Worm (Caenorhabditis elegans): Measurements from ENCODE around the gene fbxb-107.

Gene fbxb-107

DNA sequence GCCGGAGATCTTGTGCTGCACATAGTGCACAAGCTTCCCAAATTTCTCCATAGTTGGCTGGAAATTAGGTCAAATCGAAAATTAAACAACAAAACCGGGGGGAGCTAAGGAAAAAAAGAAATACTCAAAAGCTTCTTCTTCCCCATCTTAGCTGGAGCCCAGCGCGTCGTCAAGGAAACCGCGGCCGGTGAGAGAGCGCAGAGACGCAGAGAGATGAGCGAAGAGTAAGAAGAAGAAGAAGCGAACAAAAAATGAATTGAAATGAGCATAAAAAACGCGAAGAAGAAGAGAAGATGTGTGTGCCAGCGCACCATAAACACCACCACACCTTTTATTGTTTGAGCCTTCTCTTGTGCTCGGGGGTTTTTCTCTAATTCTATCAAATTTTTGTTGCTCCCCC is 23.4 kb upstream of the fbxb-107 start, which contains the start of gene wdr-31:
TSS of gene wdr-31 (minus strand) at position 101 of the 400 bp plus-strand sequence.
- TF ChIP-seq elt-1 (tag; optimal IDR thresholded peaks at IDR 0.05) (no peak), lin-13 (GFP tag; optimal IDR thresholded peaks at IDR 0.05) (no peak), lin-11 (tag; optimal IDR thresholded peaks at IDR 0.05) (no peak), aly-2 (tag; optimal IDR thresholded peaks at IDR 0.05) (no peak), ceh-82 (tag; optimal IDR thresholded peaks at IDR 0.05) (no peak), ztf-1 (GFP tag; conservative IDR thresholded peaks at IDR 0.05) (no peak), ceh-16 (tag; optimal IDR thresholded peaks at IDR 0.05) (no peak), alr-1 (tag; optimal IDR thresholded peaks at IDR 0.05) (no peak), nhr-21 (tag; optimal IDR thresholded peaks at IDR 0.05) (no peak), mbf-1 (tag; optimal IDR thresholded peaks at IDR 0.05) (no peak), ztf-4 (tag; optimal IDR thresholded peaks at IDR 0.05) (no peak), zag-1 (tag; optimal IDR thresholded peaks at IDR 0.05) (no peak), unc-55 (GFP tag; optimal IDR thresholded peaks at IDR 0.05) (no peak), fos-1 (tag; optimal IDR thresholded peaks at IDR 0.05) (no peak), mab-5 (tag; optimal IDR thresholded peaks at IDR 0.05) (no peak), nhr-23 (tag; optimal IDR thresholded peaks at IDR 0.05) (no peak), nhr-25 (tag; optimal IDR thresholded peaks at IDR 0.05) (no peak), nhr-12 (tag; optimal IDR thresholded peaks at IDR 0.05) (no peak)

DNA sequence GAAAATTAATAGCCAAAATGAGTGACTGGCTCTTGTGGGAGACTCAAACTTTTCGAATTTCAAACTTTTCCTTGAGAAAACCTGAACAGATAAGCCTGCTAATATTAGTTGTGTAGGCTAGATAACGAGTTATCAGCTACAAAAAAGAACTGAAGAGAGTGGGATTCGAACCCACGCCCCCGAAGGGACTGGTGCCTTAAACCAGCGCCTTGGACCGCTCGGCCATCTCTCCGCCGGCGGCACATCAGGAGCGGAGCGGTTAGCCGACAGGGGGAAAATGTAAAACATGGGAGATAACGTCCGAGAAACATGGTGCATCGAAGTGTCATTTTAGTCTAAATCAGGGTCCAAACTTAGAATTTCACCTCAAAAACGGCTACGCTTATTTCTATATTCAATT is 22.9 kb upstream of the fbxb-107 start:
- TF ChIP-seq C34F6.9 (tag; optimal IDR thresholded peaks at IDR 0.05) (no peak), lin-13 (GFP tag; optimal IDR thresholded peaks at IDR 0.05) (no peak), peb-1 (tag; optimal IDR thresholded peaks at IDR 0.05) (no peak), sem-4 (tag; optimal IDR thresholded peaks at IDR 0.05) (no peak), unc-55 (GFP tag; optimal IDR thresholded peaks at IDR 0.05) (no peak)

DNA sequence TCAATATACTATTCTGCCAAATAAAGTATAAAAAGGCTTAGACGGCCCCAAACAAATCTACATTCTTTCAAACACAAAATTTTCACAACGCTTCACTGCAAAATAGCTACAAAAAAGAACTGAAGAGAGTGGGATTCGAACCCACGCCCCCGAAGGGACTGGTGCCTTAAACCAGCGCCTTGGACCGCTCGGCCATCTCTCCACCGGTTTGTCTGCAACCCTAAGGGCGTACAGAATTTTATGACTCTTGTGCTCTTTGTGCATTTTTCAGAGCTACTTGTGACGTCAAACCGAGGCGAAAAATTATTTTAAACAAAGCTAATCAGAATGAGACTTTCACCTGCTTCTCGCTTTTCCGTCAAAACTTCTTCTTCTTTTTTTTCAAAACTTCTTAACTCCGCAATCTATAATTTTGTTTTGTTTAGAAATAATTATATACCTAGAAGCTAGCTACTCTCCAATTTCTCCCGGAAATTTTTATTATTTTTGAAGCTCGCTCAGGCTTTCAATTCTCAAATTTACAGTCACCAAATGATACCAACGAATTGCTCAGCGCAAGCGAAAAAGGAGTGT is 22.3 kb upstream of the fbxb-107 start, which contains the start of gene T05A8.8:
TSS of gene T05A8.8 (plus strand) at position 523 of the 573 bp plus-strand sequence.
- no peak for TF ChIP-seq elt-1 (tag; optimal IDR thresholded peaks at IDR 0.05)
- no peak for TF ChIP-seq peb-1 (tag; optimal IDR thresholded peaks at IDR 0.05)
- TF ChIP-seq gmeb-1 (tag; optimal IDR thresholded peaks at IDR 0.05): no peak
- no peak for TF ChIP-seq elt-3 (tag; optimal IDR thresholded peaks at IDR 0.05)
- TF ChIP-seq F13H6.1 (tag; optimal IDR thresholded peaks at IDR 0.05): no peak
- no peak for TF ChIP-seq ztf-11 (tag; optimal IDR thresholded peaks at IDR 0.05)
- TF ChIP-seq nhr-6 (tag; optimal IDR thresholded peaks at IDR 0.05): no peak
- TF ChIP-seq mab-5 (tag; optimal IDR thresholded peaks at IDR 0.05): no peak
- TF ChIP-seq ceh-16 (tag; optimal IDR thresholded peaks at IDR 0.05): no peak
- TF ChIP-seq fos-1 (tag; optimal IDR thresholded peaks at IDR 0.05): no peak

DNA sequence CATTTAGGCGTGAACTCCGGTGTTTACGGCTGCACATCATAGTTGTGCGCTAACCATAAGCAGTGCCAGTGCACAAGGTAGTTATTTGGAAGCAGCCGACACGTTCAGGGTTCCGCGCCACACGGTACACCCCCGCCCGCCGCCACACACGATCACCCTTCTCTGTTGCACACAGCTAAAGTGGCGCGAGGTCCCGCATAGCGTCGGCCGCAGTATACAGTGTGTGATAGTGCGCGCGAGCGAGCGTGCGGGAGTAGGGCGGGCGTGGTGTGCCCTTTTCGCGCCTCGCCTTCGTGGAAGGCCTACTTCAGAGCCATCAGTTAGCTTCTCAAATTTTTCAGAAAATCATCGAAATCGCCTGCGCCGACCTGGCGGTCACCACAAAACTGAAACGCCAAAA is 21.6 kb upstream of the fbxb-107 start:
- TF ChIP-seq lin-11 (tag; optimal IDR thresholded peaks at IDR 0.05) (no peak), R02D3.7 (tag; optimal IDR thresholded peaks at IDR 0.05) (no peak), nhr-6 (tag; optimal IDR thresholded peaks at IDR 0.05) (no peak), ztf-1 (GFP tag; conservative IDR thresholded peaks at IDR 0.05) (no peak), fos-1 (tag; optimal IDR thresholded peaks at IDR 0.05) (no peak), mab-5 (tag; optimal IDR thresholded peaks at IDR 0.05) (no peak), sma-9 (GFP tag; optimal IDR thresholded peaks at IDR 0.05) (no peak), sma-9 (tag; optimal IDR thresholded peaks at IDR 0.05) (no peak), ztf-11 (tag; optimal IDR thresholded peaks at IDR 0.05) (no peak), elt-3 (tag; optimal IDR thresholded peaks at IDR 0.05) (no peak), alr-1 (tag; optimal IDR thresholded peaks at IDR 0.05) (no peak), nhr-25 (tag; optimal IDR thresholded peaks at IDR 0.05) (no peak), mbf-1 (tag; optimal IDR thresholded peaks at IDR 0.05) (no peak), C34F6.9 (tag; optimal IDR thresholded peaks at IDR 0.05) (no peak), ama-1 (optimal IDR thresholded peaks at IDR 0.05) (no peak), ztf-4 (tag; optimal IDR thresholded peaks at IDR 0.05) (no peak), ceh-16 (tag; optimal IDR thresholded peaks at IDR 0.05) (no peak), sem-4 (tag; optimal IDR thresholded peaks at IDR 0.05) (no peak), nhr-12 (tag; optimal IDR thresholded peaks at IDR 0.05) (no peak), nhr-237 (tag; optimal IDR thresholded peaks at IDR 0.05) (no peak)

DNA sequence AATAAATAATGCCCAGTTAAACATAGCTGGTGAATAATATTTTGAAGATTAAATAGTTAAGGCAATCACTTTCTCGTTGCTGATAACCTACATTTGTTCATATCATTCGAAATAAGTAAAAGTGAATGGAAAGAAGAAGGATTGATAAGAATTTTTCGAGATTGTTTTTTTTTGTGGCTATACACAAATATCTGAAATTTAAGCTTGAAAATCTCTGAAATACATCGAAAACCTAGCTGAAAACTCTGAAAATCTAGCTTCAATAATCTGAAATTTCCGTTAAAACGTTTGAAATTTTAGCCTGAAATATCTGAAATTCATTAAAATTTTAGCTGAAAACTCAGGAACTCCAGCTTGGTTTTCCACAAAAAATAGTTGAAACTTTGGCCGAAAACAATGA is 19.0 kb upstream of the fbxb-107 start, which contains the start of gene T05A8.6:
TSS of gene T05A8.6 (minus strand) at position 101 of the 400 bp plus-strand sequence.
- TF ChIP-seq unc-62 (GFP tag; optimal IDR thresholded peaks at IDR 0.05) (no peak), peb-1 (tag; optimal IDR thresholded peaks at IDR 0.05) (no peak), Y55F3AM.14 (GFP tag; optimal IDR thresholded peaks at IDR 0.05) (no peak), ZK546.5 (tag; optimal IDR thresholded peaks at IDR 0.05) (no peak), nhr-11 (tag; optimal IDR thresholded peaks at IDR 0.05) (no peak), gmeb-1 (tag; optimal IDR thresholded peaks at IDR 0.05) (no peak), mbf-1 (tag; optimal IDR thresholded peaks at IDR 0.05) (no peak), lsy-2 (tag; optimal IDR thresholded peaks at IDR 0.05) (no peak), zag-1 (tag; optimal IDR thresholded peaks at IDR 0.05) (no peak)
